Worm (Caenorhabditis elegans): Measurements from ENCODE around the gene fut-2.

DNA sequence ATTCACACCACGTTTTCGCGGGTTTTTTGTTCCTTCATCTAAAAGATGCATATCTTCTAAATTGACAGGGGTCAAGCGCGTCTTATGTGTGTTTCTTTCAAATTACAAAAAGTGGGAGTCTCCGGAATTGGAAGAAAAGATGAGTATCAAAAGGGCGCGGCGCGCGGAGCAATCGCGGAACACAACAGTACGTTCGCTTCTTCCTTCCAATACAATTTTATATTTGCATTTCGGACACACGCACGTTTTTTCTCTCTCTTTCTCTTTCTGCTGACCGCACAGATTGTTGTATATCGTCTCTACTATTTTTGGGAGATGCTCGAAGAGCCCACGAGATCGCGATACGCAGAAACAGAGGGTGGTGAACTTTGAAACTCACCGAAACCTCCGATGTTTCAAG lies 27.4 kb downstream of the fut-2 start:
- TF ChIP-seq nhr-237 (tag; optimal IDR thresholded peaks at IDR 0.05) (no peak), mab-5 (tag; optimal IDR thresholded peaks at IDR 0.05) (no peak), elt-3 (tag; optimal IDR thresholded peaks at IDR 0.05) (no peak), nhr-12 (tag; optimal IDR thresholded peaks at IDR 0.05) (no peak), ztf-11 (tag; optimal IDR thresholded peaks at IDR 0.05) (no peak), ces-1 (GFP tag; optimal IDR thresholded peaks at IDR 0.05) (no peak), unc-62 (GFP tag; optimal IDR thresholded peaks at IDR 0.05) (no peak), nhr-28 (tag; optimal IDR thresholded peaks at IDR 0.05) (no peak), drap-1 (GFP tag; optimal IDR thresholded peaks at IDR 0.05) (no peak), blmp-1 (tag; optimal IDR thresholded peaks at IDR 0.05) (no peak), snpc-4 (tag; optimal IDR thresholded peaks at IDR 0.05) (no peak), ceh-43 (GFP tag; optimal IDR thresholded peaks at IDR 0.05) (no peak), unc-39 (tag; optimal IDR thresholded peaks at IDR 0.05) (no peak)
